Worm (Caenorhabditis elegans) whole organism, L3 larva: ENCODE data around the gene pgp-1.

ENCODE experiments used
- elt-1 ChIP-seq: fragments of 150-350 bp; optimal IDR thresholded peaks from 2 replicates; lab custom pipeline; 2014; ENCODE audit warnings: missing biosample characterization, missing genetic modification characterization
- unc-62 ChIP-seq: fragments of 150-350 bp; sonication (generic microtip); optimal IDR thresholded peaks from 4 replicates; lab custom pipeline; 2014; ENCODE audit warnings: missing biosample characterization, missing genetic modification reagents, missing genetic modification characterization

- TF ChIP-seq elt-1 (tag; lab: Kevin White, UChicago) (no peak), unc-62 (GFP tag; lab: Kevin White, UChicago) (no peak)
These were observed 38.4 kb upstream of the pgp-1 start for ce11 chrIV:12637340-12637739.
